Worm (Caenorhabditis elegans) whole organism, L2 larva: ENCODE data around the gene enee-1.

Source experiments
- C34F6.9 ChIP-seq: fragments of 150-350 bp; optimal IDR thresholded peaks from 2 replicates; lab custom pipeline; 2014; ENCODE audit warnings: missing biosample characterization, missing genetic modification characterization
- F13H6.1 ChIP-seq: sonication (generic microtip); optimal IDR thresholded peaks from 2 replicates; lab custom pipeline; 2016; ENCODE audit warnings: missing genetic modification characterization, missing compliant biosample characterization
- R02D3.7 ChIP-seq: fragments of 150-350 bp; optimal IDR thresholded peaks from 2 replicates; lab custom pipeline; 2014; ENCODE audit warnings: missing biosample characterization, missing genetic modification characterization
- Y55F3AM.14 ChIP-seq: fragments of 200-800 bp; sonication (Bioruptor generic); optimal IDR thresholded peaks from 2 replicates; lab custom pipeline; 2018; ENCODE audit warnings: mild to moderate bottlenecking, missing genetic modification characterization, missing compliant biosample characterization
- ZK546.5 ChIP-seq: sonication (generic microtip); optimal IDR thresholded peaks from 2 replicates; lab custom pipeline; 2017; ENCODE audit warnings: missing biosample characterization, missing genetic modification characterization
- alr-1 ChIP-seq: fragments of 150-350 bp; optimal IDR thresholded peaks from 2 replicates; lab custom pipeline; 2014; ENCODE audit warnings: missing biosample characterization, missing genetic modification characterization
- aly-2 ChIP-seq: fragments of 150-350 bp; optimal IDR thresholded peaks from 2 replicates; lab custom pipeline; 2014; ENCODE audit warnings: missing biosample characterization, missing genetic modification characterization
- ama-1 ChIP-seq: fragments of 150-350 bp; optimal IDR thresholded peaks from 2 replicates; lab custom pipeline; 2018; ENCODE audit warnings: inconsistent platforms
- blmp-1 ChIP-seq: sonication (generic microtip); optimal IDR thresholded peaks from 2 replicates; lab custom pipeline; 2017; ENCODE audit warnings: missing genetic modification characterization, mild to moderate bottlenecking, missing compliant biosample characterization, antibody characterized with exemption, moderate library complexity; ENCODE audit not compliant: insufficient read depth
- ceh-16 ChIP-seq: fragments of 150-350 bp; optimal IDR thresholded peaks from 2 replicates; lab custom pipeline; 2014; ENCODE audit warnings: missing biosample characterization, missing genetic modification characterization
- ceh-82 ChIP-seq: fragments of 150-350 bp; optimal IDR thresholded peaks from 2 replicates; lab custom pipeline; 2014; ENCODE audit warnings: missing biosample characterization, missing genetic modification characterization
- crh-2 ChIP-seq: sonication (generic microtip); optimal IDR thresholded peaks from 2 replicates; lab custom pipeline; 2017; ENCODE audit warnings: missing biosample characterization, missing genetic modification characterization
- dmd-4 ChIP-seq: sonication (generic microtip); optimal IDR thresholded peaks from 2 replicates; lab custom pipeline; 2017; ENCODE audit warnings: missing biosample characterization, missing genetic modification characterization
- egl-27 ChIP-seq: sonication (generic microtip); optimal IDR thresholded peaks from 3 replicates; lab custom pipeline; 2017; ENCODE audit warnings: missing biosample characterization, missing genetic modification reagents, missing genetic modification characterization
- elt-1 ChIP-seq: fragments of 150-350 bp; optimal IDR thresholded peaks from 2 replicates; lab custom pipeline; 2014; ENCODE audit warnings: missing biosample characterization, missing genetic modification characterization
- elt-3 ChIP-seq: sonication (generic microtip); optimal IDR thresholded peaks from 2 replicates; lab custom pipeline; 2017; ENCODE audit warnings: missing biosample characterization, missing genetic modification characterization
- fos-1 ChIP-seq: fragments of 150-350 bp; optimal IDR thresholded peaks from 2 replicates; lab custom pipeline; 2014; ENCODE audit warnings: missing biosample characterization, missing genetic modification characterization
- gmeb-1 ChIP-seq: fragments of 150-350 bp; optimal IDR thresholded peaks from 2 replicates; lab custom pipeline; 2014; ENCODE audit warnings: missing biosample characterization, missing genetic modification characterization
- lin-11 ChIP-seq: fragments of 150-350 bp; sonication (generic microtip); optimal IDR thresholded peaks from 2 replicates; lab custom pipeline; 2014; ENCODE audit warnings: missing biosample characterization, missing genetic modification characterization, inconsistent platforms, mixed read lengths
- lin-13 ChIP-seq: fragments of 150-350 bp; optimal IDR thresholded peaks from 2 replicates; lab custom pipeline; 2014; ENCODE audit warnings: missing biosample characterization, missing genetic modification reagents, missing genetic modification characterization
- lin-39 ChIP-seq: fragments of 150-350 bp; optimal IDR thresholded peaks from 2 replicates; lab custom pipeline; 2014; ENCODE audit warnings: missing biosample characterization, missing genetic modification reagents, missing genetic modification characterization
- lsy-2 ChIP-seq, 2 experiments: fragments of 150-350 bp in 1 of 2; sonication (generic microtip) in 1 of 2; optimal IDR thresholded peaks; 2 replicates each; lab custom pipeline; 2014 to 2017; ENCODE audit warnings: missing biosample characterization in 2 of 2, missing genetic modification characterization in 2 of 2
- mab-5 ChIP-seq: fragments of 150-350 bp; optimal IDR thresholded peaks from 2 replicates; lab custom pipeline; 2014; ENCODE audit warnings: missing biosample characterization, missing genetic modification characterization
- mbf-1 ChIP-seq: sonication (generic microtip); optimal IDR thresholded peaks from 2 replicates; lab custom pipeline; 2017; ENCODE audit warnings: missing biosample characterization, missing genetic modification characterization
- mdl-1 ChIP-seq, 2 experiments: fragments of 150-350 bp in 1 of 2; sonication (generic microtip) in 1 of 2; optimal IDR thresholded peaks; 2 replicates each; lab custom pipeline; 2017; ENCODE audit warnings: missing biosample characterization in 2 of 2, missing genetic modification characterization in 2 of 2
- nhr-10 ChIP-seq: sonication (generic microtip); optimal IDR thresholded peaks from 2 replicates; lab custom pipeline; 2017; ENCODE audit warnings: missing biosample characterization, missing genetic modification characterization
- nhr-11 ChIP-seq: fragments of 150-350 bp; optimal IDR thresholded peaks from 2 replicates; lab custom pipeline; 2014; ENCODE audit warnings: missing biosample characterization, missing genetic modification characterization
- nhr-12 ChIP-seq: fragments of 150-350 bp; optimal IDR thresholded peaks from 2 replicates; lab custom pipeline; 2014; ENCODE audit warnings: missing biosample characterization, missing genetic modification characterization
- nhr-129 ChIP-seq: fragments of 150-350 bp; optimal IDR thresholded peaks from 2 replicates; lab custom pipeline; 2014; ENCODE audit warnings: missing biosample characterization, missing genetic modification characterization
- nhr-21 ChIP-seq: fragments of 150-350 bp; optimal IDR thresholded peaks from 2 replicates; lab custom pipeline; 2014; ENCODE audit warnings: missing biosample characterization, missing genetic modification characterization
- nhr-23 ChIP-seq: fragments of 150-350 bp; optimal IDR thresholded peaks from 2 replicates; lab custom pipeline; 2014; ENCODE audit warnings: missing biosample characterization, missing genetic modification reagents, missing genetic modification characterization
- nhr-237 ChIP-seq: fragments of 150-350 bp; optimal IDR thresholded peaks from 2 replicates; lab custom pipeline; 2014; ENCODE audit warnings: missing biosample characterization, missing genetic modification characterization
- nhr-25 ChIP-seq: fragments of 150-350 bp; sonication (generic microtip); optimal IDR thresholded peaks from 3 replicates; lab custom pipeline; 2014; ENCODE audit warnings: missing biosample characterization, missing genetic modification characterization
- nhr-6 ChIP-seq: fragments of 150-350 bp; optimal IDR thresholded peaks from 2 replicates; lab custom pipeline; 2014; ENCODE audit warnings: missing biosample characterization, missing genetic modification characterization
- nhr-77 ChIP-seq: fragments of 150-350 bp; optimal IDR thresholded peaks from 2 replicates; lab custom pipeline; 2014; ENCODE audit warnings: missing biosample characterization, missing genetic modification characterization
- peb-1 ChIP-seq: fragments of 150-350 bp; optimal IDR thresholded peaks from 2 replicates; lab custom pipeline; 2014; ENCODE audit warnings: missing biosample characterization, missing genetic modification characterization
- sem-4 ChIP-seq: fragments of 150-350 bp; optimal IDR thresholded peaks from 2 replicates; lab custom pipeline; 2014; ENCODE audit warnings: missing biosample characterization, missing genetic modification reagents, missing genetic modification characterization
- skn-1 ChIP-seq: sonication (generic microtip); optimal IDR thresholded peaks from 2 replicates; lab custom pipeline; 2017; ENCODE audit warnings: missing biosample characterization, missing genetic modification characterization
- sma-3 ChIP-seq: sonication (generic microtip); optimal IDR thresholded peaks from 2 replicates; lab custom pipeline; 2016; ENCODE audit warnings: missing genetic modification reagents, missing genetic modification characterization, missing compliant biosample characterization
- sma-9 ChIP-seq, 2 experiments: fragments of 150-350 bp in 1 of 2; sonication (generic microtip) in 1 of 2; optimal IDR thresholded peaks; 2 replicates each; lab custom pipeline; 2014 to 2016; ENCODE audit warnings: missing genetic modification characterization in 2 of 2, mild to moderate bottlenecking in 1 of 2, missing biosample characterization in 1 of 2, missing compliant biosample characterization in 1 of 2, missing genetic modification reagents in 1 of 2, moderate library complexity in 1 of 2
- snpc-4 ChIP-seq: fragments of 150-350 bp; optimal IDR thresholded peaks from 2 replicates; lab custom pipeline; 2014; ENCODE audit warnings: missing biosample characterization, missing genetic modification characterization
- unc-39 ChIP-seq: fragments of 150-350 bp; optimal IDR thresholded peaks from 2 replicates; lab custom pipeline; 2014; ENCODE audit warnings: missing biosample characterization, missing genetic modification characterization
- unc-55 ChIP-seq: fragments of 150-350 bp; sonication (generic microtip); optimal IDR thresholded peaks from 3 replicates; lab custom pipeline; 2014; ENCODE audit warnings: missing biosample characterization, missing genetic modification reagents, missing genetic modification characterization
- unc-62 ChIP-seq: fragments of 150-350 bp; optimal IDR thresholded peaks from 2 replicates; lab custom pipeline; 2014; ENCODE audit warnings: missing biosample characterization, missing genetic modification reagents, missing genetic modification characterization
- zag-1 ChIP-seq: fragments of 150-350 bp; optimal IDR thresholded peaks from 2 replicates; lab custom pipeline; 2014; ENCODE audit warnings: missing biosample characterization, missing genetic modification characterization
- ztf-1 ChIP-seq: fragments of 200-800 bp; sonication (Bioruptor generic); conservative IDR thresholded peaks from 2 replicates; pipeline ENCODE4 v1.3.6; 2022; ENCODE audit warnings: missing genetic modification characterization, missing compliant biosample characterization
- ztf-11 ChIP-seq: sonication (generic microtip); optimal IDR thresholded peaks from 2 replicates; lab custom pipeline; 2017; ENCODE audit warnings: missing biosample characterization, missing genetic modification characterization
- ztf-4 ChIP-seq: fragments of 150-350 bp; optimal IDR thresholded peaks from 2 replicates; lab custom pipeline; 2014; ENCODE audit warnings: missing biosample characterization, missing genetic modification characterization

enee-1 gene

ce11 chrII:24559-24998 lies at the start of gene enee-1:
Gene enee-1 (plus strand): TSS chrII:24666.
- TF ChIP-seq R02D3.7 (tag; lab: Kevin White, UChicago) (peak; percentile 62), ztf-1 (GFP tag; lab: Robert Waterston, UW) (no peak), nhr-6 (tag; lab: Kevin White, UChicago) (peak; percentile 99), elt-1 (tag; lab: Kevin White, UChicago) (peak; percentile 18), unc-62 (no peak), aly-2 (no peak), nhr-25 (peak; percentile 89), peb-1 (tag; lab: Kevin White, UChicago) (no peak), unc-55 (GFP tag; lab: Kevin White, UChicago) (peak; percentile 97), elt-3 (tag; lab: Kevin White, UChicago) (no peak), ceh-82 (tag; lab: Kevin White, UChicago) (peak; percentile 67), ama-1 (lab: Kevin White, UChicago) (peak; percentile 87), nhr-23 (tag; lab: Kevin White, UChicago) (no peak), nhr-11 (tag; lab: Kevin White, UChicago) (no peak), nhr-237 (tag; lab: Kevin White, UChicago) (no peak), nhr-21 (tag; lab: Kevin White, UChicago) (peak; percentile 94), F13H6.1 (tag; lab: Kevin White, UChicago) (peak; percentile 78), lin-39 (no peak), mab-5 (peak; percentile 77), gmeb-1 (tag; lab: Kevin White, UChicago) (no peak), sem-4 (tag; lab: Kevin White, UChicago) (no peak), skn-1 (peak; percentile 23), lsy-2 (tag; optimal IDR thresholded peaks at IDR 0.05; lab: Kevin White, UChicago) (peak; percentile 83 to 93), nhr-12 (tag; lab: Kevin White, UChicago) (no peak), mbf-1 (tag; lab: Kevin White, UChicago) (no peak), mdl-1 (tag; optimal IDR thresholded peaks at IDR 0.05; lab: Kevin White, UChicago) (peak in 1 of 2 experiments; percentile 36), lin-13 (peak; percentile 91), blmp-1 (tag; lab: Kevin White, UChicago) (peak; percentile 38), lin-11 (tag; lab: Kevin White, UChicago) (peak; percentile 62), ztf-11 (tag; lab: Kevin White, UChicago) (no peak), unc-39 (tag; lab: Kevin White, UChicago) (no peak), egl-27 (tag; lab: Kevin White, UChicago) (peak; percentile 4), sma-9 (GFP tag; optimal IDR thresholded peaks at IDR 0.05; lab: Kevin White, UChicago) (peak; percentile 90), sma-9 (tag; optimal IDR thresholded peaks at IDR 0.05; lab: Kevin White, UChicago) (no peak), ZK546.5 (tag; lab: Kevin White, UChicago) (no peak), nhr-77 (peak; percentile 18), Y55F3AM.14 (GFP tag; lab: Kevin White, UChicago) (no peak), sma-3 (GFP tag; lab: Kevin White, UChicago) (peak; percentile 86), nhr-10 (tag; lab: Kevin White, UChicago) (peak; percentile 74), fos-1 (peak; percentile 50), crh-2 (tag; lab: Kevin White, UChicago) (peak; percentile 94), ztf-4 (peak; percentile 5), C34F6.9 (tag; lab: Kevin White, UChicago) (peak; percentile 90), nhr-129 (tag; lab: Kevin White, UChicago) (peak; percentile 91), zag-1 (tag; lab: Kevin White, UChicago) (peak; percentile 51), dmd-4 (tag; lab: Kevin White, UChicago) (no peak), ceh-16 (tag; lab: Kevin White, UChicago) (peak; percentile 21), snpc-4 (tag; lab: Kevin White, UChicago) (peak; percentile 48), alr-1 (no peak)
